Worm (Caenorhabditis elegans): ENCODE results near the gene aldo-1.

DNA sequence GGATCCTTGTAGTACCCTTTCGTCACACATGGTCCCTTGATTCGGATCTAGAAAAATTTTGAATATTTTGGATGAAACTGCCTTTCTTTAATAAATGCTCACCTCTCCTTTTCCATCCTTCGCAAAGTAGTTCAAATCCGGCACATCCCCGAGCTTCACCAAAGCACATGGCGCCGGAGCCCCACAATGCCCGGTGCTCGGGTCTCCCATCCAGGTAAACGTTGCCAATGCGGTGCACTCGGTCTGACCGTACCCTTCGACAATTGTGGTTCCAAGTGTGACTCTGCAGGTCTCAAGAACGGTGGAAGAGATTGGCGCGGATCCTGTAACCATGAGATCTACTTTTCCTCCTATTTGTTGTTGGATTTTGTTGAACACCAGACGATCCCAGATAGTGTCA lies 23.9 kb downstream of the aldo-1 start:
- TF ChIP-seq snpc-4 (tag; optimal IDR thresholded peaks at IDR 0.05) = no peak
- no peak for TF ChIP-seq zip-8 (tag; optimal IDR thresholded peaks at IDR 0.05)
- TF ChIP-seq nhr-237 (tag; optimal IDR thresholded peaks at IDR 0.05) = no peak
- no peak for TF ChIP-seq cnd-1 (tag; optimal IDR thresholded peaks at IDR 0.05)

All from whole organism, mixed stage, embryonic.